Worm (Caenorhabditis elegans) whole organism, L1 larva: Measurements from ENCODE around the gene eyg-1.

Experiments used
- ces-1 ChIP-seq: fragments of 150-350 bp; optimal IDR thresholded peaks from 2 replicates; lab custom pipeline; 2014; ENCODE audit warnings: missing biosample characterization, missing genetic modification reagents, missing genetic modification characterization
- lin-13 ChIP-seq: fragments of 150-350 bp; optimal IDR thresholded peaks from 2 replicates; lab custom pipeline; 2014; ENCODE audit warnings: missing biosample characterization, missing genetic modification reagents, missing genetic modification characterization
- lsy-2 ChIP-seq, 2 experiments: fragments of 150-350 bp; optimal IDR thresholded peaks; 2 replicates each; lab custom pipeline; 2014; ENCODE audit warnings: missing biosample characterization in 2 of 2, missing genetic modification characterization in 2 of 2
- unc-62 ChIP-seq: fragments of 150-350 bp; optimal IDR thresholded peaks from 2 replicates; lab custom pipeline; 2014; ENCODE audit warnings: missing biosample characterization, missing genetic modification reagents, missing genetic modification characterization

DNA sequence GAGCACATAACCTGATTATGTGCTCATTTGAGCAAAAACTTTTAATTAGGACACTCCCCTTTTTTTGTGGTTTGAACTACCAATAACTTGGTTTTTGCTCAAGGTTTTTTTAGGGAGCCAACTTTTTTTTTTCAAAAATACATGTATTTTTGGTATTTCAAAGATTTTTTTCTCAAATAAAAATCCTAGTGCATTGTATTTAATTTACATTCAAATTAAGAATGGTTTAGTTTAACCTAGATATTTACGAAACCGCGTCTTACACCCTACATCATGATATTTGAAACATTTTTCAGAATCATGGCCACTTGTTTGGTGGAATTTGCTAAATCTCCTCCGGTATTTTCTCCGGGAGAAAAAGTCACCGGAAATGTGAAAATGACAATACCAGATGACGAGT is 7.2 kb upstream of the eyg-1 start, which contains the start of gene arrd-5:
- no peak for TF ChIP-seq lsy-2 (tag; optimal IDR thresholded peaks at IDR 0.05; lab: Kevin White, UChicago)
- no peak for TF ChIP-seq ces-1 (GFP tag; lab: Kevin White, UChicago)
- TF ChIP-seq lin-13 (GFP tag; lab: Kevin White, UChicago) = no peak
- TF ChIP-seq unc-62 (GFP tag; lab: Kevin White, UChicago) = no peak
